Fruit fly (Drosophila melanogaster): Measurements from ENCODE around the gene Rab3GAP1.

Rab3GAP1 gene

dm6 chr2L:1629206-1629959, 18.4 kb upstream of the Rab3GAP1 start (continued):
- peak; percentile 21 for TF ChIP-seq CG3919 (GFP tag; optimal IDR thresholded peaks at IDR 0.05)

dm6 chr2L:1628502-1628864, 17.5 kb upstream of the Rab3GAP1 start:
- no peak for TF ChIP-seq Sox14 (GFP tag; optimal IDR thresholded peaks at IDR 0.05)
- TF ChIP-seq dsx (GFP tag; optimal IDR thresholded peaks at IDR 0.05; ENCODE audit: poor library complexity, severe bottlenecking) = no peak
- TF ChIP-seq Eip78C (GFP tag) = no peak
- TF ChIP-seq CG8632 (GFP tag; optimal IDR thresholded peaks at IDR 0.05) = no peak
- TF ChIP-seq Eip93F (GFP tag; optimal IDR thresholded peaks at IDR 0.05) = no peak
- TF ChIP-seq achi (GFP tag; optimal IDR thresholded peaks at IDR 0.05) = no peak
- no peak for TF ChIP-seq CG15336 (GFP tag; IDR thresholded peaks at IDR 0.05)
- TF ChIP-seq fkh (GFP tag; optimal IDR thresholded peaks at IDR 0.05) = no peak
- no peak for TF ChIP-seq eg (GFP tag; IDR thresholded peaks at IDR 0.05)
- no peak for TF ChIP-seq Blimp-1 (GFP tag; optimal IDR thresholded peaks at IDR 0.05)
- no peak for TF ChIP-seq CG32006 (GFP tag; optimal IDR thresholded peaks at IDR 0.05)
- TF ChIP-seq Gug (GFP tag; IDR thresholded peaks at IDR 0.05) = no peak
- no peak for TF ChIP-seq CG7368 (GFP tag; optimal IDR thresholded peaks at IDR 0.05)
- no peak for TF ChIP-seq CG8319 (GFP tag; optimal IDR thresholded peaks at IDR 0.05)
- no peak for TF ChIP-seq Met (GFP tag; optimal IDR thresholded peaks at IDR 0.05)
- TF ChIP-seq CG3919 (GFP tag; optimal IDR thresholded peaks at IDR 0.05) = no peak
- TF ChIP-seq CG4318 (GFP tag; optimal IDR thresholded peaks at IDR 0.05) = no peak
- TF ChIP-seq CG11902 (GFP tag; optimal IDR thresholded peaks at IDR 0.05) = no peak
- TF ChIP-seq Smox (GFP tag; optimal IDR thresholded peaks at IDR 0.05) = no peak
- no peak for TF ChIP-seq topi (GFP tag; optimal IDR thresholded peaks at IDR 0.05)

dm6 chr2L:1627824-1628501, 17.0 kb upstream of the Rab3GAP1 start:
- TF ChIP-seq CG7368 (GFP tag; optimal IDR thresholded peaks at IDR 0.05) (no peak), fkh (GFP tag; optimal IDR thresholded peaks at IDR 0.05) (peak; percentile 94)

DNA sequence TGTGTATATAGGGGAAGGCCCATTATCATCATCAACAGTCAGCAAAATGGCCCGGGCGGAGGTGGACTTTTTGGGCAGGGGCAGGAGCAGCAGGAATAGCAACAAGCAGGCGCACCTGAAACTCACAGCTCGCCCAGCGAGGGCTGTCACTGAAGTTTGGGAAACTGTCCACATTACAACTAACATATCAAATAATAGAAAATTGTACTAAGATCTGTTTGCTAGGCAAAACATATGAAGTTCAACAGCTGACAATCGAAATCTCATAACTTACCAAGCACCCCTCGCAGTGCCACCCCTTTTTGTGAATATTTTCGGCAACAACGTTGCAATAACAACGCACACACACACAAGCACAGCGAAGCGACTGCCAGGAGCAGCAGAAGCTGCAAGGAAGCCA, 13.8 kb upstream of the Rab3GAP1 start:
- peak; percentile 19 for TF ChIP-seq Smox (GFP tag; optimal IDR thresholded peaks at IDR 0.05)
- TF ChIP-seq CG6163 (GFP tag; IDR thresholded peaks at IDR 0.05) = peak; percentile 45; the same call in 1 of the 3 replicates
- peak; percentile 10 for TF ChIP-seq CG6792 (GFP tag; optimal IDR thresholded peaks at IDR 0.05)
- peak; percentile 38 for TF ChIP-seq Eip78C (GFP tag)
- TF ChIP-seq esn (GFP tag; optimal IDR thresholded peaks at IDR 0.05) = peak; percentile 36
- 0 out of 3 replicates have a peak, but pooled peaks have one; percentile 16 for TF ChIP-seq eg (GFP tag; IDR thresholded peaks at IDR 0.05)
- no peak for TF ChIP-seq Hr4 (GFP tag; optimal IDR thresholded peaks at IDR 0.05)
- TF ChIP-seq lz (GFP tag; optimal IDR thresholded peaks at IDR 0.05) = peak; percentile 27
- TF ChIP-seq vri (GFP tag; optimal IDR thresholded peaks at IDR 0.05) = peak; percentile 7
- TF ChIP-seq OdsH (GFP tag; optimal IDR thresholded peaks at IDR 0.05) = peak; percentile 30
- TF ChIP-seq achi (GFP tag; optimal IDR thresholded peaks at IDR 0.05) = no peak
- no peak for TF ChIP-seq spab (GFP tag; optimal IDR thresholded peaks at IDR 0.05)
- TF ChIP-seq Lpt (GFP tag; optimal IDR thresholded peaks at IDR 0.05) = no peak
- peak; percentile 62 for TF ChIP-seq svp (GFP tag)
- TF ChIP-seq Hr39 (GFP tag; optimal IDR thresholded peaks at IDR 0.05) = peak; percentile 10
- no peak for TF ChIP-seq dsx (GFP tag; optimal IDR thresholded peaks at IDR 0.05; ENCODE audit: poor library complexity, severe bottlenecking)
- TF ChIP-seq Met (GFP tag; optimal IDR thresholded peaks at IDR 0.05) = peak; percentile 31
- no peak for TF ChIP-seq CG10631 (GFP tag; optimal IDR thresholded peaks at IDR 0.05)
- TF ChIP-seq cyc (GFP tag; optimal IDR thresholded peaks at IDR 0.05) = peak; percentile 41
- TF ChIP-seq CG11762 (GFP tag; optimal IDR thresholded peaks at IDR 0.05; ENCODE audit: insufficient read depth) = no peak
- no peak for TF ChIP-seq CG6854 (GFP tag; optimal IDR thresholded peaks at IDR 0.05)
- peak; percentile 4 for TF ChIP-seq Ets21C (GFP tag; optimal IDR thresholded peaks at IDR 0.05)
- no peak for TF ChIP-seq CG15336 (GFP tag; IDR thresholded peaks at IDR 0.05)
- TF ChIP-seq Hr38 (GFP tag; optimal IDR thresholded peaks at IDR 0.05) = no peak
- no peak for TF ChIP-seq Eip93F (GFP tag; optimal IDR thresholded peaks at IDR 0.05)
- peak; percentile 43 for TF ChIP-seq CG31627 (GFP tag; optimal IDR thresholded peaks at IDR 0.05)
- no peak for TF ChIP-seq Sox15 (GFP tag; optimal IDR thresholded peaks at IDR 0.05)
- TF ChIP-seq Sox14 (GFP tag; optimal IDR thresholded peaks at IDR 0.05) = no peak

Measured in whole organism, prepupa.